Worm (Caenorhabditis elegans): ENCODE results near the gene F28C10.1.

DNA sequence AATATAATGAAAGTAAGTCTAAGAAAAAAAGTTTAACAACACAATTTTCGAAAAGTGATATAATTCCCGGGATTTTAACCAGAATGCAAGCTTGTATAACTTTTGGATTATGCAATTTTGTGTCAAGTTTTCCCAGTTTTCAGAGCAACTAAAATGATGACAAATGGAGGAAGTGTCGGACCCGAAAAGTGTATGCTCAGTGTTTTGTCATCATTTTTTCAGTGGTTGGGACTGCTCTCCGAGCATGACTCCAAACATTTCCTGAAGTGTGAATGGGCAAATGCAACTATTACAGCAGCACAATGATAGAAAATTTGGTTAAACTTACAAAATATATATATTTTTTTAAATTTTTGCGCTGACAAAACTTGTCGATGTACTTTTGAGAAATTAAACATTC lies 48.1 kb downstream of the F28C10.1 start:
- no peak for TF ChIP-seq unc-62 (GFP tag; optimal IDR thresholded peaks at IDR 0.05)
- TF ChIP-seq skn-1 (tag; optimal IDR thresholded peaks at IDR 0.05), result no peak
